Worm (Caenorhabditis elegans) whole organism, L2 larva: Measurements from ENCODE around the gene F52H2.15.

Experiments
- F13H6.1 ChIP-seq: sonication (generic microtip); optimal IDR thresholded peaks from 2 replicates; lab custom pipeline; 2016; ENCODE audit warnings: missing genetic modification characterization, missing compliant biosample characterization
- alr-1 ChIP-seq: fragments of 150-350 bp; optimal IDR thresholded peaks from 2 replicates; lab custom pipeline; 2014; ENCODE audit warnings: missing biosample characterization, missing genetic modification characterization
- fos-1 ChIP-seq: fragments of 150-350 bp; optimal IDR thresholded peaks from 2 replicates; lab custom pipeline; 2014; ENCODE audit warnings: missing biosample characterization, missing genetic modification characterization
- gmeb-1 ChIP-seq: fragments of 150-350 bp; optimal IDR thresholded peaks from 2 replicates; lab custom pipeline; 2014; ENCODE audit warnings: missing biosample characterization, missing genetic modification characterization
- mdl-1 ChIP-seq, 2 experiments: fragments of 150-350 bp in 1 of 2; sonication (generic microtip) in 1 of 2; optimal IDR thresholded peaks; 2 replicates each; lab custom pipeline; 2017; ENCODE audit warnings: missing biosample characterization in 2 of 2, missing genetic modification characterization in 2 of 2
- sem-4 ChIP-seq: fragments of 150-350 bp; optimal IDR thresholded peaks from 2 replicates; lab custom pipeline; 2014; ENCODE audit warnings: missing biosample characterization, missing genetic modification reagents, missing genetic modification characterization
- sma-3 ChIP-seq: sonication (generic microtip); optimal IDR thresholded peaks from 2 replicates; lab custom pipeline; 2016; ENCODE audit warnings: missing genetic modification reagents, missing genetic modification characterization, missing compliant biosample characterization

The F52H2.15 gene

DNA sequence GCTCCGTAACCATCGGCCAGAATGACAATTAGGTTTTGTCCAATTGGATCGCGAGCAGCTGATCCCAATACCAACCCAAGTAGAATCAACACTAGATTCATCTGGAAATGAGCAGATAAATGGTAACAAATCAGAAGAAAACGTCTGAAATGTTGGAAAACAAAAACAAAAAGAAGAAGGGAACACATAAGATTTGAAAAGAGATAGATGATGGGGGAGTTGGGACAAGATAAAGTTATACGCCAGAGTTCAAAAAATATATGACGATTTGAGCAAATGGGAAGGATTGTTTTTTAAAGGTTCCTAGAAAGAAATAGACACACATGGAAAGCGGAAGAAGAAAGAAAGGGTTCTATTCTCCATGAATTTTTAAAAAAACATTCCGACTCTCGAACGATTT, 50.5 kb downstream of the F52H2.15 start, which contains the start of gene T03G6.3:
Gene T03G6.3, minus strand, starts transcription at position 101 of the 400 bp plus-strand sequence.
- no peak for TF ChIP-seq sma-3 (GFP tag; lab: Kevin White, UChicago)
- no peak for TF ChIP-seq gmeb-1
- no peak for TF ChIP-seq fos-1 (tag; lab: Kevin White, UChicago)
- no peak for TF ChIP-seq sem-4 (tag; lab: Kevin White, UChicago)
- no peak for TF ChIP-seq F13H6.1
- no peak for TF ChIP-seq alr-1 (tag; lab: Kevin White, UChicago)
- TF ChIP-seq mdl-1 (tag; optimal IDR thresholded peaks at IDR 0.05; lab: Kevin White, UChicago): no peak
- TF ChIP-seq, all 48 proteins: peak for 0
